Fruit fly (Drosophila melanogaster) whole organism, embryonic: Measurements from ENCODE around the gene OtopLc.

Experiments used
- Blimp-1 ChIP-seq: fragments of 200-800 bp; sonication (Bioruptor generic); optimal IDR thresholded peaks from 3 replicates; lab custom pipeline; 2018; ENCODE audit warnings: missing biosample characterization, missing genetic modification characterization, mild to moderate bottlenecking, moderate library complexity, missing genetic modification reagents
- BtbVII ChIP-seq: fragments of 200-800 bp; sonication (Bioruptor generic); optimal IDR thresholded peaks from 3 replicates; lab custom pipeline; 2017; ENCODE audit warnings: missing biosample characterization, mild to moderate bottlenecking, missing genetic modification characterization
- C15 ChIP-seq: fragments of 200-800 bp; sonication (Bioruptor generic); IDR thresholded peaks from 3 replicates; pipeline ENCODE4 v1.3.6; 2022; ENCODE audit warnings: missing biosample characterization, missing genetic modification characterization
- CG10274 ChIP-seq: fragments of 200-800 bp; sonication (Bioruptor generic); optimal IDR thresholded peaks from 3 replicates; lab custom pipeline; 2017; ENCODE audit warnings: missing biosample characterization, mild to moderate bottlenecking, missing genetic modification characterization
- CG10321 ChIP-seq: fragments of 200-800 bp; sonication (Bioruptor generic); IDR thresholded peaks from 2 replicates; pipeline ENCODE4 v1.3.6; 2022; ENCODE audit warnings: missing biosample characterization, missing genetic modification characterization
- CG10979 ChIP-seq: fragments of 200-800 bp; sonication (Bioruptor generic); optimal IDR thresholded peaks from 2 replicates; lab custom pipeline; 2018; ENCODE audit warnings: missing biosample characterization, mild to moderate bottlenecking, missing genetic modification characterization, moderate library complexity
- CG12071 ChIP-seq: fragments of 200-800 bp; sonication (Bioruptor generic); optimal IDR thresholded peaks from 3 replicates; lab custom pipeline; 2018; ENCODE audit warnings: missing biosample characterization, mild to moderate bottlenecking, missing genetic modification characterization
- CG12219 ChIP-seq: fragments of 200-800 bp; sonication (Bioruptor generic); optimal IDR thresholded peaks from 3 replicates; lab custom pipeline; 2018; ENCODE audit warnings: missing biosample characterization, mild to moderate bottlenecking, missing genetic modification characterization
- CG15073 ChIP-seq: fragments of 200-800 bp; sonication (Bioruptor generic); optimal IDR thresholded peaks from 2 replicates; lab custom pipeline; 2016; ENCODE audit warnings: missing biosample characterization, missing genetic modification characterization
- CG15269 ChIP-seq: fragments of 200-800 bp; sonication (Bioruptor generic); optimal IDR thresholded peaks from 2 replicates; lab custom pipeline; 2018; ENCODE audit warnings: missing biosample characterization, mild to moderate bottlenecking, missing genetic modification characterization, moderate library complexity
- CG1647 ChIP-seq: fragments of 200-800 bp; sonication (Bioruptor generic); optimal IDR thresholded peaks from 3 replicates; lab custom pipeline; 2016; ENCODE audit warnings: missing biosample characterization, missing genetic modification characterization
- CG18011 ChIP-seq: fragments of 200-800 bp; sonication (Bioruptor generic); optimal IDR thresholded peaks from 2 replicates; lab custom pipeline; 2017; ENCODE audit warnings: missing biosample characterization, missing genetic modification characterization, mild to moderate bottlenecking, moderate library complexity, missing genotype
- CG2889 ChIP-seq: fragments of 200-800 bp; sonication (Bioruptor generic); IDR thresholded peaks from 3 replicates; pipeline ENCODE4 v1.3.6; 2022; ENCODE audit warnings: missing biosample characterization, missing genetic modification characterization
- CG31441 ChIP-seq: fragments of 200-800 bp; sonication (Bioruptor generic); IDR thresholded peaks from 2 replicates; pipeline ENCODE4 v1.3.6; 2022; ENCODE audit warnings: missing biosample characterization, missing genetic modification characterization
- CG3407 ChIP-seq: fragments of 200-800 bp; sonication (Bioruptor generic); optimal IDR thresholded peaks from 2 replicates; lab custom pipeline; 2018; ENCODE audit warnings: missing biosample characterization, mild to moderate bottlenecking, missing genetic modification characterization
- CG3847 ChIP-seq: fragments of 200-800 bp; sonication (Bioruptor generic); IDR thresholded peaks from 2 replicates; pipeline ENCODE4 v1.3.6; 2022; ENCODE audit warnings: missing biosample characterization, missing genetic modification characterization
- CG4707 ChIP-seq: fragments of 200-800 bp; sonication (Bioruptor generic); optimal IDR thresholded peaks from 2 replicates; lab custom pipeline; 2018; ENCODE audit warnings: missing biosample characterization, mild to moderate bottlenecking, missing genetic modification characterization, moderate library complexity
- CG7928 ChIP-seq: fragments of 200-800 bp; sonication (Bioruptor generic); optimal IDR thresholded peaks from 2 replicates; lab custom pipeline; 2017; ENCODE audit warnings: missing biosample characterization, mild to moderate bottlenecking, missing genetic modification characterization
- CG8359 ChIP-seq: fragments of 200-800 bp; sonication (Bioruptor generic); optimal IDR thresholded peaks from 2 replicates; lab custom pipeline; 2017; ENCODE audit warnings: missing biosample characterization, mild to moderate bottlenecking, missing genetic modification characterization, borderline replicate concordance
- CG9817 ChIP-seq: fragments of 200-800 bp; sonication (Bioruptor generic); optimal IDR thresholded peaks from 2 replicates; lab custom pipeline; 2018; ENCODE audit warnings: missing biosample characterization, mild to moderate bottlenecking, missing genetic modification characterization, moderate library complexity
- D19B ChIP-seq: fragments of 200-800 bp; sonication (Bioruptor generic); optimal IDR thresholded peaks from 2 replicates; lab custom pipeline; 2017; ENCODE audit warnings: missing biosample characterization, mild to moderate bottlenecking, missing genetic modification characterization
- Dll ChIP-seq: fragments of 200-800 bp; sonication (Bioruptor generic); IDR thresholded peaks from 4 replicates; pipeline ENCODE4 v1.3.6; 2022; ENCODE audit warnings: missing biosample characterization, missing genetic modification characterization; ENCODE audit not compliant: partially characterized antibody
- Drgx ChIP-seq: fragments of 200-800 bp; sonication (Bioruptor generic); IDR thresholded peaks from 2 replicates; pipeline ENCODE4 v1.3.6; 2022; ENCODE audit warnings: missing biosample characterization, missing genetic modification characterization
- ERR ChIP-seq: fragments of 200-800 bp; sonication (Bioruptor generic); optimal IDR thresholded peaks from 2 replicates; lab custom pipeline; 2016; ENCODE audit warnings: missing biosample characterization, missing genetic modification characterization
- HmgZ ChIP-seq: fragments of 200-800 bp; sonication (Bioruptor generic); optimal IDR thresholded peaks from 2 replicates; lab custom pipeline; 2018; ENCODE audit warnings: missing biosample characterization, mild to moderate bottlenecking, missing genetic modification characterization
- Hmx ChIP-seq: fragments of 200-800 bp; sonication (Bioruptor generic); optimal IDR thresholded peaks from 2 replicates; lab custom pipeline; 2016; ENCODE audit warnings: missing biosample characterization, missing genetic modification characterization
- Hr3 ChIP-seq: fragments of 200-800 bp; sonication (Bioruptor generic); optimal IDR thresholded peaks from 3 replicates; lab custom pipeline; 2016; ENCODE audit warnings: missing biosample characterization, missing genetic modification characterization
- Neu2 ChIP-seq: fragments of 200-800 bp; sonication (Bioruptor generic); optimal IDR thresholded peaks from 3 replicates; lab custom pipeline; 2016; ENCODE audit warnings: missing biosample characterization, missing genetic modification characterization, borderline replicate concordance
- PHDP ChIP-seq: fragments of 200-800 bp; sonication (Bioruptor generic); optimal IDR thresholded peaks from 3 replicates; lab custom pipeline; 2018; ENCODE audit warnings: missing biosample characterization, mild to moderate bottlenecking, missing genetic modification characterization, moderate library complexity
- Xbp1 ChIP-seq: fragments of 200-800 bp; sonication (Bioruptor generic); optimal IDR thresholded peaks from 3 replicates; lab custom pipeline; 2016; ENCODE audit warnings: missing biosample characterization, mild to moderate bottlenecking, missing genetic modification characterization
- Xrp1 ChIP-seq: fragments of 200-800 bp; sonication (Bioruptor generic); IDR thresholded peaks from 2 replicates; pipeline ENCODE4 v1.3.6; 2022; ENCODE audit warnings: missing biosample characterization, missing genetic modification characterization
- ase ChIP-seq: fragments of 200-800 bp; sonication (Bioruptor generic); IDR thresholded peaks from 3 replicates; pipeline ENCODE4 v1.3.6; 2022; ENCODE audit warnings: missing biosample characterization, missing genetic modification characterization
- bsh ChIP-seq, 2 experiments: fragments of 200-800 bp; sonication (Bioruptor generic); optimal IDR thresholded peaks; 2 replicates each; lab custom pipeline; 2017 to 2018; ENCODE audit warnings: mild to moderate bottlenecking in 2 of 2, missing biosample characterization in 2 of 2, missing genetic modification characterization in 2 of 2, moderate library complexity in 1 of 2
- chn ChIP-seq: fragments of 200-800 bp; sonication (Bioruptor generic); optimal IDR thresholded peaks from 2 replicates; lab custom pipeline; 2016; ENCODE audit warnings: missing biosample characterization, missing genetic modification characterization
- crp ChIP-seq, 2 experiments: fragments of 200-800 bp; sonication (Bioruptor generic); optimal IDR thresholded peaks; 2 replicates in 1 of 2; 3 replicates in 1 of 2; lab custom pipeline; 2017; ENCODE audit warnings: missing biosample characterization in 2 of 2, missing genetic modification characterization in 2 of 2, mild to moderate bottlenecking in 1 of 2, moderate library complexity in 1 of 2
- dm ChIP-seq: fragments of 200-800 bp; sonication (Bioruptor generic); optimal IDR thresholded peaks from 3 replicates; lab custom pipeline; 2016; ENCODE audit warnings: missing biosample characterization, missing genetic modification characterization
- dmrt11E ChIP-seq: fragments of 200-800 bp; sonication (Bioruptor generic); optimal IDR thresholded peaks from 3 replicates; lab custom pipeline; 2018; ENCODE audit warnings: missing biosample characterization, mild to moderate bottlenecking, missing genetic modification characterization, moderate library complexity
- gem ChIP-seq: fragments of 200-800 bp; sonication (Bioruptor generic); optimal IDR thresholded peaks from 2 replicates; lab custom pipeline; 2019; ENCODE audit warnings: missing biosample characterization, mild to moderate bottlenecking, missing genetic modification characterization, moderate library complexity
- grau ChIP-seq: fragments of 200-800 bp; optimal IDR thresholded peaks from 3 replicates; lab custom pipeline; 2019; ENCODE audit warnings: missing biosample characterization, mild to moderate bottlenecking, missing genetic modification characterization, moderate library complexity
- grn ChIP-seq: fragments of 200-800 bp; sonication (Bioruptor generic); optimal IDR thresholded peaks from 3 replicates; lab custom pipeline; 2017; ENCODE audit warnings: missing biosample characterization, missing genetic modification characterization
- jigr1 ChIP-seq: fragments of 200-800 bp; sonication (Bioruptor generic); IDR thresholded peaks from 3 replicates; pipeline ENCODE4 v1.3.6; 2022; ENCODE audit warnings: missing biosample characterization, missing genetic modification characterization
- kay ChIP-seq: fragments of 200-800 bp; sonication (Bioruptor generic); optimal IDR thresholded peaks from 2 replicates; lab custom pipeline; 2016; ENCODE audit warnings: missing biosample characterization, missing genetic modification characterization
- nerfin-1 ChIP-seq: fragments of 200-800 bp; sonication (Bioruptor generic); optimal IDR thresholded peaks from 3 replicates; lab custom pipeline; 2019; ENCODE audit warnings: missing biosample characterization, mild to moderate bottlenecking, missing genetic modification characterization, moderate library complexity
- schlank ChIP-seq: fragments of 200-800 bp; sonication (Bioruptor generic); optimal IDR thresholded peaks from 2 replicates; lab custom pipeline; 2018; ENCODE audit warnings: missing biosample characterization, mild to moderate bottlenecking, missing genetic modification characterization
- sens-2 ChIP-seq: fragments of 200-800 bp; sonication (Bioruptor generic); IDR thresholded peaks from 2 replicates; pipeline ENCODE4 v1.3.6; 2022; ENCODE audit warnings: missing biosample characterization, missing genetic modification characterization
- slou ChIP-seq: fragments of 200-800 bp; sonication (Bioruptor generic); optimal IDR thresholded peaks from 3 replicates; lab custom pipeline; 2016; ENCODE audit warnings: missing biosample characterization, missing genetic modification characterization
- stc ChIP-seq: fragments of 200-800 bp; sonication (Bioruptor generic); IDR thresholded peaks from 2 replicates; pipeline ENCODE4 v1.3.6; 2022; ENCODE audit warnings: missing biosample characterization, missing genetic modification characterization
- sug ChIP-seq: fragments of 200-800 bp; optimal IDR thresholded peaks from 2 replicates; lab custom pipeline; 2019; ENCODE audit warnings: missing biosample characterization, mild to moderate bottlenecking, missing genetic modification characterization, moderate library complexity
- tup ChIP-seq: fragments of 200-800 bp; sonication (Bioruptor generic); optimal IDR thresholded peaks from 2 replicates; lab custom pipeline; 2016; ENCODE audit warnings: missing biosample characterization, mild to moderate bottlenecking, missing genetic modification characterization, moderate library complexity
- twi ChIP-seq: fragments of 200-800 bp; optimal IDR thresholded peaks from 2 replicates; lab custom pipeline; 2019; ENCODE audit warnings: missing biosample characterization, mild to moderate bottlenecking, missing genetic modification characterization, moderate library complexity
- zfh2 ChIP-seq: fragments of 200-800 bp; sonication (Bioruptor generic); optimal IDR thresholded peaks from 2 replicates; lab custom pipeline; 2016; ENCODE audit warnings: missing biosample characterization, missing genetic modification characterization

OtopLc gene

dm6 chrX:5665902-5666301 lies 3.2 kb upstream of the OtopLc start, which contains the start of the genes Sirt4 and CG4119 (continued):
- TF ChIP-seq CG2889 (no peak), CG12071 (GFP tag; lab: Kevin White, UChicago) (no peak), stc (GFP tag; lab: Robert Waterston, UW) (no peak), dm (GFP tag; lab: Kevin White, UChicago) (peak; percentile 64), chn (GFP tag; lab: Kevin White, UChicago) (no peak), HmgZ (peak; percentile 41), grau (tag; lab: Kevin White, UChicago) (peak; percentile 43), CG8359 (GFP tag; lab: Kevin White, UChicago) (no peak), Xrp1 (GFP tag; lab: Robert Waterston, UW) (no peak), CG10321 (no peak), CG31441 (GFP tag; lab: Robert Waterston, UW) (no peak), nerfin-1 (tag; lab: Kevin White, UChicago) (peak; percentile 31), CG7928 (GFP tag; lab: Kevin White, UChicago) (no peak), tup (GFP tag; lab: Kevin White, UChicago) (no peak), BtbVII (no peak), ERR (GFP tag; lab: Kevin White, UChicago) (no peak), CG9817 (tag; lab: Kevin White, UChicago) (no peak), CG15073 (GFP tag; lab: Kevin White, UChicago) (no peak), C15 (GFP tag; lab: Robert Waterston, UW) (no peak), CG15269 (tag; lab: Kevin White, UChicago) (no peak), CG18011 (GFP tag; lab: Kevin White, UChicago) (peak; percentile 2), PHDP (tag; lab: Kevin White, UChicago) (peak; percentile 10), Xbp1 (GFP tag; lab: Kevin White, UChicago) (peak; percentile 23), bsh (GFP tag; optimal IDR thresholded peaks at IDR 0.05; lab: Kevin White, UChicago) (no peak), Blimp-1 (GFP tag; lab: Kevin White, UChicago) (no peak), Hr3 (GFP tag; lab: Kevin White, UChicago) (no peak), D19B (GFP tag; lab: Kevin White, UChicago) (no peak), CG1647 (no peak), zfh2 (GFP tag; lab: Kevin White, UChicago) (peak; percentile 19), CG12219 (GFP tag; lab: Kevin White, UChicago) (no peak), grn (GFP tag; lab: Kevin White, UChicago) (no peak), CG4707 (GFP tag; lab: Kevin White, UChicago) (no peak), gem (no peak), CG10274 (GFP tag; lab: Kevin White, UChicago) (no peak), kay (GFP tag; lab: Kevin White, UChicago) (no peak), CG3407 (GFP tag; lab: Kevin White, UChicago) (no peak), CG10979 (tag; lab: Kevin White, UChicago) (peak; percentile 7), sens-2 (GFP tag; lab: Robert Waterston, UW) (no peak), CG3847 (GFP tag; lab: Robert Waterston, UW) (peak; percentile 48), sug (tag; lab: Kevin White, UChicago) (peak; percentile 63), Drgx (GFP tag; lab: Robert Waterston, UW) (no peak), dmrt11E (tag; lab: Kevin White, UChicago) (no peak), Dll (GFP tag; lab: Robert Waterston, UW) (peak; percentile 90), Hmx (GFP tag; lab: Kevin White, UChicago) (no peak), twi (tag; lab: Kevin White, UChicago) (peak; percentile 15), Neu2 (GFP tag; lab: Kevin White, UChicago) (no peak), schlank (tag; lab: Kevin White, UChicago) (no peak), jigr1 (GFP tag; lab: Robert Waterston, UW) (no peak), crp (GFP tag; optimal IDR thresholded peaks at IDR 0.05; lab: Kevin White, UChicago) (peak in 1 of 2 experiments; percentile 44), ase (GFP tag; lab: Robert Waterston, UW) (no peak), slou (GFP tag; lab: Kevin White, UChicago) (no peak)
